Worm (Caenorhabditis elegans): Measurements from ENCODE around the gene srh-104.

ce11 chrV:16195379-16195778 is 48.6 kb downstream of the srh-104 start, which contains the start of gene rabr-3:
- no peak for TF ChIP-seq aly-2 (tag; optimal IDR thresholded peaks at IDR 0.05)
- TF ChIP-seq ceh-28 (tag; optimal IDR thresholded peaks at IDR 0.05): no peak
- no peak for TF ChIP-seq madf-9 (GFP tag; conservative IDR thresholded peaks at IDR 0.05)
- no peak for TF ChIP-seq zip-11 (GFP tag; IDR thresholded peaks at IDR 0.05)
- no peak for TF ChIP-seq ztf-11 (tag; optimal IDR thresholded peaks at IDR 0.05)
- TF ChIP-seq mdl-1 (tag; optimal IDR thresholded peaks at IDR 0.05): no peak
- TF ChIP-seq pqm-1 (tag; optimal IDR thresholded peaks at IDR 0.05): no peak
- no peak for TF ChIP-seq jun-1 (tag; optimal IDR thresholded peaks at IDR 0.05)

Measured in whole organism, L4 larva.